Worm (Caenorhabditis elegans): ENCODE measurements around the gene rpl-11.2.
A peak's percentile ranks its signal among the peaks of the same experiment; 100 is the strongest.

DNA sequence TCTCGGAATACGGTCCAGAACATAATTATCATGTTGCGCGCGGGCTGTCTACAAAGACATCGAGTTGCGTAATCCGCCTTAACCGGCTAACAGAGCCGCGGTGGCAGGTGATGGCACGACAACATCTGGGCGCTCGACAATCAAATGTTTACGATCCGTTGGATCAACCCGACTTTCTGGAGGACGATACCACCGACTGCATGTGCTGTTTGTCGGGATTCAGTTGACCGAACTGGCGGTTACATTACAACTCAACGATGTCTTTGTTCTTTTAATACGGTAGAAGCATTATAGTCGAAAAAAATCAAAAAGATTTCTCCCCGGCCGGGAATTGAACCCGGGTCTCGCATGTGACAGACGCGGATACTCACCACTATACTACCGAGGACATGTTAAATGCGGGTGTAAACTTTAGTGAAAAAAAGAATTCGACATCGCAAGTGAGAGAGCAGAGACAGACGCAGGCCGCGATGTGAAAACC lies 15.5 kb downstream of the rpl-11.2 start:
- no peak for TF ChIP-seq nhr-28 (tag; optimal IDR thresholded peaks at IDR 0.05)
- TF ChIP-seq jun-1 (tag; optimal IDR thresholded peaks at IDR 0.05) = peak; percentile 79
- peak; percentile 54 for TF ChIP-seq fkh-10 (GFP tag; optimal IDR thresholded peaks at IDR 0.05)
- TF ChIP-seq unc-98 (GFP tag; IDR thresholded peaks at IDR 0.05) = 0 out of 2 replicates have a peak, but pooled peaks have one; percentile 28
- TF ChIP-seq nhr-77 (tag; optimal IDR thresholded peaks at IDR 0.05) = peak; percentile 49
- no peak for TF ChIP-seq unc-62 (GFP tag; optimal IDR thresholded peaks at IDR 0.05)
- no peak for TF ChIP-seq zag-1 (tag; optimal IDR thresholded peaks at IDR 0.05)
- TF ChIP-seq snpc-4 (tag; optimal IDR thresholded peaks at IDR 0.05) = no peak
- no peak for TF ChIP-seq hlh-17 (GFP tag; optimal IDR thresholded peaks at IDR 0.05; ENCODE audit: borderline replicate concordance)
- no peak for TF ChIP-seq lin-39 (tag; optimal IDR thresholded peaks at IDR 0.05)
- TF ChIP-seq aha-1 (tag; optimal IDR thresholded peaks at IDR 0.05) = no peak
- TF ChIP-seq snu-23 (GFP tag; optimal IDR thresholded peaks at IDR 0.05) = peak; percentile 82
- no peak for TF ChIP-seq ztf-4 (tag; optimal IDR thresholded peaks at IDR 0.05)

Data from whole organism, L1 larva.